Fruit fly (Drosophila melanogaster): ENCODE measurements around the gene Galt.
A peak's percentile ranks its signal among the peaks of the same experiment; 100 is the strongest.

The Galt gene

dm6 chr2L:6701409-6702199 is 33.8 kb upstream of the Galt start (continued):
- TF ChIP-seq hbn (GFP tag; IDR thresholded peaks at IDR 0.05; ENCODE audit: partially characterized antibody) (no peak), CG8359 (GFP tag; optimal IDR thresholded peaks at IDR 0.05; ENCODE audit: borderline replicate concordance) (peak; percentile 27), CG12104 (GFP tag; optimal IDR thresholded peaks at IDR 0.05) (no peak), sens (GFP tag) (peak; percentile 59), CG3838 (GFP tag; optimal IDR thresholded peaks at IDR 0.05) (no peak), lov (optimal IDR thresholded peaks at IDR 0.05) (no peak), lov (GFP tag; IDR thresholded peaks at IDR 0.05) (no peak), Ada2b (GFP tag; IDR thresholded peaks at IDR 0.05) (no peak), Bgb (GFP tag; IDR thresholded peaks at IDR 0.05; ENCODE audit: partially characterized antibody) (no peak), NFAT (GFP tag; IDR thresholded peaks at IDR 0.05) (no peak), Sox100B (GFP tag; optimal IDR thresholded peaks at IDR 0.05) (no peak), CG10431 (GFP tag; optimal IDR thresholded peaks at IDR 0.05) (no peak), slbo (GFP tag; IDR thresholded peaks at IDR 0.05) (no peak), CG12236 (GFP tag; optimal IDR thresholded peaks at IDR 0.05) (no peak), sisA (GFP tag; IDR thresholded peaks at IDR 0.05) (no peak), CG2889 (GFP tag; IDR thresholded peaks at IDR 0.05) (no peak), CG10267 (tag; optimal IDR thresholded peaks at IDR 0.05) (peak; percentile 6), CG6765 (GFP tag; optimal IDR thresholded peaks at IDR 0.05) (no peak), CG4820 (GFP tag; optimal IDR thresholded peaks at IDR 0.05) (no peak), CG6175 (GFP tag; IDR thresholded peaks at IDR 0.05) (no peak), CG42726 (GFP tag; IDR thresholded peaks at IDR 0.05; ENCODE audit: partially characterized antibody) (no peak), CG18262 (tag; optimal IDR thresholded peaks at IDR 0.05) (peak; percentile 13), tin (GFP tag; optimal IDR thresholded peaks at IDR 0.05) (no peak), CG10979 (tag; optimal IDR thresholded peaks at IDR 0.05) (peak; percentile 30), Side (GFP tag; optimal IDR thresholded peaks at IDR 0.05) (no peak), CG1602 (GFP tag; optimal IDR thresholded peaks at IDR 0.05) (no peak), CG4617 (GFP tag; optimal IDR thresholded peaks at IDR 0.05; ENCODE audit: borderline replicate concordance) (no peak), ro (GFP tag; IDR thresholded peaks at IDR 0.05) (no peak), CG13296 (GFP tag; optimal IDR thresholded peaks at IDR 0.05) (no peak), sim (GFP tag; IDR thresholded peaks at IDR 0.05) (no peak), stc (GFP tag; IDR thresholded peaks at IDR 0.05) (no peak), pros (GFP tag; optimal IDR thresholded peaks at IDR 0.05) (peak; percentile 15), CG10209 (GFP tag; optimal IDR thresholded peaks at IDR 0.05) (no peak), CG6689 (GFP tag; IDR thresholded peaks at IDR 0.05) (no peak), CG10321 (GFP tag; IDR thresholded peaks at IDR 0.05) (no peak), CG1233 (GFP tag; optimal IDR thresholded peaks at IDR 0.05) (no peak), Meics (GFP tag; optimal IDR thresholded peaks at IDR 0.05) (no peak), Scr (GFP tag; IDR thresholded peaks at IDR 0.05; ENCODE audit: partially characterized antibody) (no peak), Hr39 (optimal IDR thresholded peaks at IDR 0.05) (no peak), ham (GFP tag; IDR thresholded peaks at IDR 0.05) (no peak), wdn (GFP tag; IDR thresholded peaks at IDR 0.05) (no peak), CG13624 (GFP tag; optimal IDR thresholded peaks at IDR 0.05) (no peak), CG1603 (tag; optimal IDR thresholded peaks at IDR 0.05) (peak; percentile 50), Sox102F (GFP tag; optimal IDR thresholded peaks at IDR 0.05) (peak; percentile 32), zen2 (GFP tag; IDR thresholded peaks at IDR 0.05; ENCODE audit: partially characterized antibody) (no peak), cg (GFP tag; optimal IDR thresholded peaks at IDR 0.05) (no peak), otp (GFP tag; IDR thresholded peaks at IDR 0.05) (no peak)

Data from whole organism, embryonic.